Fruit fly (Drosophila melanogaster): ENCODE results near the gene rg.

The rg gene

DNA sequence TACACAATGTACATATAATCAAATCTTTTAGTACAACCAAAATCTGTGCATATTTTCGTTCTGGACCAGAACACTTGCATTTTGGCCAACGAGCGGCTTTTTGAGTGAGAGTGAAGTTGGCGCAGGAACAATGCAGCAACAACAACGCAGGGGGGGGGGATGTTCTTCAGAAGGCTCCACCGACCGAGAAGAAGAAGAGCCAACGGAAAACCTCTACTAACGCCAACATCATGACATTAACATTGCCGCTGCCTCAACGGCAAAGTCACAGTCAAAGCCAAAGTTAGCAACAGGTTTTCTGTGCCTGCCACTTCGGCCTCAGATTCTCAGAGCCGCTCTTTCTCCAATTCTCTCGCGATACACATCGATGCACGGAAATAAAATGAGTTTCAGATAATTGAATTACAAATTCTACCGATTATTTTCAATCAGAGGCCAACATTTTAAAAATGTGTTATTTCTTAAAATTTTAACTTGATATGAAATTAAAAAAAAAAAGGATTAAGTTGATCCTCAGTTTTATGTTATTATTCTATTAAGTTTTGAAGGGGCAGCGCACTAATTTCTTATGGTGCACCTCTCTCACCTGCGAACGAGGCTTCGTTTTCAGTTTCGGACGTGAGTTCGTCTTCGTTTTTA is 39.2 kb upstream of the rg start:
- TF ChIP-seq Myc (optimal IDR thresholded peaks at IDR 0.05) (no peak), Hr83 (GFP tag; optimal IDR thresholded peaks at IDR 0.05; ENCODE audit: poor library complexity, severe bottlenecking) (no peak), Abd-B (GFP tag; optimal IDR thresholded peaks at IDR 0.05) (no peak), dsf (GFP tag; optimal IDR thresholded peaks at IDR 0.05; ENCODE audit: borderline replicate concordance) (peak; percentile 63), dmrt93B (GFP tag; optimal IDR thresholded peaks at IDR 0.05) (peak; percentile 81), lola (GFP tag; optimal IDR thresholded peaks at IDR 0.05) (no peak), GATAd (GFP tag; optimal IDR thresholded peaks at IDR 0.05) (no peak), foxo (GFP tag; optimal IDR thresholded peaks at IDR 0.05) (peak; percentile 61 to 93), N (GFP tag; optimal IDR thresholded peaks at IDR 0.05) (no peak), Hnf4 (GFP tag; optimal IDR thresholded peaks at IDR 0.05) (peak; percentile 89), sv (GFP tag; optimal IDR thresholded peaks at IDR 0.05) (peak; percentile 71), jim (GFP tag; optimal IDR thresholded peaks at IDR 0.05) (no peak), usp (GFP tag; optimal IDR thresholded peaks at IDR 0.05) (no peak), Jra (GFP tag; optimal IDR thresholded peaks at IDR 0.05) (peak; percentile 75), ey (GFP tag; optimal IDR thresholded peaks at IDR 0.05) (peak; percentile 93), h (GFP tag; optimal IDR thresholded peaks at IDR 0.05) (peak; percentile 94), rgr (GFP tag; optimal IDR thresholded peaks at IDR 0.05) (peak; percentile 90), Dfd (GFP tag; optimal IDR thresholded peaks at IDR 0.05) (peak; percentile 51), Mio (GFP tag; optimal IDR thresholded peaks at IDR 0.05) (no peak), CrebA (GFP tag; optimal IDR thresholded peaks at IDR 0.05; ENCODE audit: borderline replicate concordance) (peak; percentile 63), Dif (GFP tag; optimal IDR thresholded peaks at IDR 0.05; ENCODE audit: partially characterized antibody) (peak; percentile 2), Vsx2 (GFP tag; optimal IDR thresholded peaks at IDR 0.05; ENCODE audit: partially characterized antibody) (no peak), HLH106 (tag; optimal IDR thresholded peaks at IDR 0.05) (peak; percentile 88), brk (GFP tag; optimal IDR thresholded peaks at IDR 0.05) (peak; percentile 88), psq (GFP tag; optimal IDR thresholded peaks at IDR 0.05) (peak; percentile 86), OdsH (GFP tag; optimal IDR thresholded peaks at IDR 0.05) (peak; percentile 90), fru (GFP tag; optimal IDR thresholded peaks at IDR 0.05) (peak; percentile 95), Rel (GFP tag; optimal IDR thresholded peaks at IDR 0.05) (peak; percentile 35), Rel (tag; optimal IDR thresholded peaks at IDR 0.05) (peak; percentile 54), CG32264 (GFP tag; optimal IDR thresholded peaks at IDR 0.05) (peak; percentile 51), dl (GFP tag; optimal IDR thresholded peaks at IDR 0.05; ENCODE audit: insufficient read depth in 1 of 2, partially characterized antibody in 2 of 2) (no peak), Sp1 (GFP tag; optimal IDR thresholded peaks at IDR 0.05) (peak; percentile 94), woc (GFP tag; optimal IDR thresholded peaks at IDR 0.05) (peak; percentile 91), sage (GFP tag; optimal IDR thresholded peaks at IDR 0.05) (peak; percentile 82), tai (GFP tag; optimal IDR thresholded peaks at IDR 0.05) (peak; percentile 67), CG9705 (GFP tag; optimal IDR thresholded peaks at IDR 0.05) (peak; percentile 80), Hr78 (GFP tag; optimal IDR thresholded peaks at IDR 0.05) (no peak), pan (optimal IDR thresholded peaks at IDR 0.05) (no peak), br (GFP tag; optimal IDR thresholded peaks at IDR 0.05) (peak; percentile 91)

- TF ChIP-seq woc (GFP tag; optimal IDR thresholded peaks at IDR 0.05) (no peak), fru (GFP tag; optimal IDR thresholded peaks at IDR 0.05) (peak; percentile 61), br (GFP tag; optimal IDR thresholded peaks at IDR 0.05) (no peak), Vsx2 (GFP tag; optimal IDR thresholded peaks at IDR 0.05; ENCODE audit: partially characterized antibody) (no peak), sv (GFP tag; optimal IDR thresholded peaks at IDR 0.05) (no peak), Dif (GFP tag; optimal IDR thresholded peaks at IDR 0.05; ENCODE audit: partially characterized antibody) (peak; percentile 28), Hr83 (GFP tag; optimal IDR thresholded peaks at IDR 0.05; ENCODE audit: poor library complexity, severe bottlenecking) (peak; percentile 15), jim (GFP tag; optimal IDR thresholded peaks at IDR 0.05) (no peak), pan (optimal IDR thresholded peaks at IDR 0.05) (no peak), HLH106 (tag; optimal IDR thresholded peaks at IDR 0.05) (no peak), h (GFP tag; optimal IDR thresholded peaks at IDR 0.05) (peak; percentile 10), Myc (optimal IDR thresholded peaks at IDR 0.05) (no peak), brk (GFP tag; optimal IDR thresholded peaks at IDR 0.05) (no peak)
Observed at dm6 chrX:5046895-5047306, 38.7 kb upstream of the rg start.

All from whole organism, wandering third instar larva.